Fruit fly (Drosophila melanogaster): ENCODE measurements around the gene bab2.

DNA sequence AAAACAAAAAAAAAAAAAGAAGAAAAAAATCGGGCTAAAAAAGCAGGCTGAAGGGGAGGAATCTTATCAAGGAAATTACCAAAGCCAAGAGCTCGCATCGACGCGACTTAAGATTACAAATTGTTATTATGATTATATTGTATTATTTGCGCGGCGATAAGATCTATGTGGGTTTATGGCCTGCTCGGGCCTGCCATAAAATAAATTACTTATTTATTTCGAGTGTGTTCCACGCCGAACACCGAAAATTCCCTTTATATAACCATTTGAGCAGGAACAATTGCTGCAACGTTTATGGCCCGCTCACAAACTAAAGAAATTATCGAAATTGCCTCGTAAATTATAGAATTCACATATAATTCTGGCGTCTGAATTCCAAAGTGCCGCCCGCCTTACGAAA is 7.5 kb downstream of the bab2 start:
- no peak for TF ChIP-seq Sox15 (GFP tag; optimal IDR thresholded peaks at IDR 0.05)
- TF ChIP-seq svp (GFP tag): peak; percentile 61
- TF ChIP-seq spab (GFP tag; optimal IDR thresholded peaks at IDR 0.05): no peak
- TF ChIP-seq CG3919 (GFP tag; optimal IDR thresholded peaks at IDR 0.05): no peak
- no peak for TF ChIP-seq Lpt (GFP tag; optimal IDR thresholded peaks at IDR 0.05)
- no peak for TF ChIP-seq CG8319 (GFP tag; optimal IDR thresholded peaks at IDR 0.05)
- TF ChIP-seq CG10669 (GFP tag; optimal IDR thresholded peaks at IDR 0.05): no peak
- TF ChIP-seq CG10631 (GFP tag; optimal IDR thresholded peaks at IDR 0.05): no peak
- no peak for TF ChIP-seq CG32006 (GFP tag; optimal IDR thresholded peaks at IDR 0.05)
- no peak for TF ChIP-seq pdm3 (GFP tag; optimal IDR thresholded peaks at IDR 0.05)
- TF ChIP-seq Sox14 (GFP tag; optimal IDR thresholded peaks at IDR 0.05): no peak
- TF ChIP-seq CG11902 (GFP tag; optimal IDR thresholded peaks at IDR 0.05): no peak
- TF ChIP-seq fd59A (GFP tag; optimal IDR thresholded peaks at IDR 0.05): no peak
